Worm (Caenorhabditis elegans) whole organism, midembryonic: ENCODE data around the gene rpn-6.1.

Experiments
- T22C8.4 ChIP-seq: fragments of 200-800 bp; sonication (Bioruptor generic); IDR thresholded peaks from 2 replicates; pipeline ENCODE4 v1.3.6; 2022; ENCODE audit warnings: missing genetic modification characterization, missing compliant biosample characterization
- cog-1 ChIP-seq: sonication (generic microtip); optimal IDR thresholded peaks from 2 replicates; lab custom pipeline; 2016; ENCODE audit warnings: missing genetic modification characterization, missing compliant biosample characterization
- flt-1 ChIP-seq: fragments of 200-800 bp; sonication (Bioruptor generic); IDR thresholded peaks from 2 replicates; pipeline ENCODE4 v1.3.6; 2022; ENCODE audit warnings: missing genetic modification characterization, missing compliant biosample characterization
- klf-2 ChIP-seq: fragments of 200-800 bp; sonication (Bioruptor generic); conservative IDR thresholded peaks from 2 replicates; pipeline ENCODE4 v1.3.6; 2022; ENCODE audit warnings: missing genetic modification reagents, missing genetic modification characterization, missing compliant biosample characterization
- med-1 ChIP-seq: sonication (generic microtip); optimal IDR thresholded peaks from 2 replicates; lab custom pipeline; 2017; ENCODE audit warnings: missing genetic modification characterization, mild to moderate bottlenecking, missing compliant biosample characterization, antibody characterized with exemption, missing genetic modification reagents; ENCODE audit not compliant: insufficient read depth
- ref-1 ChIP-seq: fragments of 200-800 bp; sonication (Bioruptor generic); conservative IDR thresholded peaks from 2 replicates; pipeline ENCODE4 v1.3.6; 2022; ENCODE audit warnings: missing genetic modification reagents, missing genetic modification characterization, missing compliant biosample characterization
- tab-1 ChIP-seq: fragments of 200-800 bp; sonication (Bioruptor generic); IDR thresholded peaks from 2 replicates; pipeline ENCODE4 v1.3.6; 2022; ENCODE audit warnings: missing genetic modification characterization, missing compliant biosample characterization
- ztf-23 ChIP-seq: fragments of 200-800 bp; sonication (Bioruptor generic); IDR thresholded peaks from 2 replicates; pipeline ENCODE4 v1.3.6; 2022; ENCODE audit warnings: missing genetic modification reagents, missing genetic modification characterization, missing compliant biosample characterization
- ztf-29 ChIP-seq: fragments of 200-800 bp; sonication (Bioruptor generic); IDR thresholded peaks from 2 replicates; pipeline ENCODE4 v1.3.6; 2022; ENCODE audit warnings: missing genetic modification reagents, missing genetic modification characterization, missing compliant biosample characterization

The rpn-6.1 gene

ce11 chrIII:6961937-6962504 lies at the start of gene rpn-6.1, which contains the start of gene F57B9.1:
TSS of gene rpn-6.1 (minus strand) at chrIII:6962001.
TSS of gene F57B9.1 (plus strand) at chrIII:6962090.
- TF ChIP-seq tab-1 = no peak
- no peak for TF ChIP-seq med-1 (GFP tag; lab: Kevin White, UChicago)
- TF ChIP-seq ztf-29 = no peak
- TF ChIP-seq ref-1 = no peak
- TF ChIP-seq ztf-23 (GFP tag; lab: Robert Waterston, UW) = no peak
- TF ChIP-seq cog-1 (tag; lab: Kevin White, UChicago) = no peak

- no peak for TF ChIP-seq cog-1 (tag; lab: Kevin White, UChicago)
These were observed 47.0 kb upstream of the rpn-6.1 start, which contains the start of gene lgc-38 for ce11 chrIII:7008836-7009235. TSS of gene lgc-38 (plus strand) at chrIII:7009136.

DNA sequence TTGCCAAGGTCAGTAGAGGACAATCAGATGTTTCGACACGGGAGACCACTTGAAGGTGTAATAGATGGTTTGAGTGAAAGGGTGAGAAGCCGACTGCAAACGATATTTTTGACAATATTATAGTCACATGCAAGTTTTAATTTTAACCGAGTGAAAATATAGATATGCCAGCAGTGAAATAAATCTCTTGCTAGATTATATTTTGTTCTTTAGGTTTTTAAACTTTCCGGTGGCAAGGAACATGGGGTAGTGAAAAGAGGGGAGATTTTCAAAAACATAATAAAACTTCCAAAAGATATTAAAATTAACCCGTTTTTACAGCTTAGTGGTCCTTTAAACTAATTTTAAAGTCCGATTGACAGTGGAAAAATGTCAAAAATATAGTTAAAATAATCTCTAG lies 43.5 kb upstream of the rpn-6.1 start, which contains the start of gene C06E8.5:
C06E8.5 (minus strand) TSS at position 101 of the 400 bp plus-strand sequence.
- TF ChIP-seq med-1 (GFP tag; lab: Kevin White, UChicago) (no peak), ref-1 (no peak), klf-2 (GFP tag; lab: Robert Waterston, UW) (no peak), tab-1 (no peak), ztf-29 (no peak), ztf-23 (GFP tag; lab: Robert Waterston, UW) (no peak), cog-1 (tag; lab: Kevin White, UChicago) (no peak), T22C8.4 (GFP tag; lab: Robert Waterston, UW) (no peak), flt-1 (no peak)

ce11 chrIII:7002143-7002542 lies 40.3 kb upstream of the rpn-6.1 start:
- no peak for TF ChIP-seq flt-1
- TF ChIP-seq ztf-23 (GFP tag; lab: Robert Waterston, UW) = no peak
- no peak for TF ChIP-seq tab-1
- TF ChIP-seq klf-2 (GFP tag; lab: Robert Waterston, UW) = no peak
- TF ChIP-seq ztf-29 = no peak
- no peak for TF ChIP-seq ref-1
- no peak for TF ChIP-seq T22C8.4 (GFP tag; lab: Robert Waterston, UW)
- no peak for TF ChIP-seq cog-1 (tag; lab: Kevin White, UChicago)
- TF ChIP-seq med-1 (GFP tag; lab: Kevin White, UChicago) = no peak

ce11 chrIII:6993179-6993578 lies 31.4 kb upstream of the rpn-6.1 start:
- TF ChIP-seq flt-1 (no peak), tab-1 (no peak), ztf-23 (GFP tag; lab: Robert Waterston, UW) (no peak), ztf-29 (no peak), cog-1 (tag; lab: Kevin White, UChicago) (no peak), med-1 (GFP tag; lab: Kevin White, UChicago) (no peak), klf-2 (GFP tag; lab: Robert Waterston, UW) (no peak), T22C8.4 (GFP tag; lab: Robert Waterston, UW) (no peak), ref-1 (no peak)

DNA sequence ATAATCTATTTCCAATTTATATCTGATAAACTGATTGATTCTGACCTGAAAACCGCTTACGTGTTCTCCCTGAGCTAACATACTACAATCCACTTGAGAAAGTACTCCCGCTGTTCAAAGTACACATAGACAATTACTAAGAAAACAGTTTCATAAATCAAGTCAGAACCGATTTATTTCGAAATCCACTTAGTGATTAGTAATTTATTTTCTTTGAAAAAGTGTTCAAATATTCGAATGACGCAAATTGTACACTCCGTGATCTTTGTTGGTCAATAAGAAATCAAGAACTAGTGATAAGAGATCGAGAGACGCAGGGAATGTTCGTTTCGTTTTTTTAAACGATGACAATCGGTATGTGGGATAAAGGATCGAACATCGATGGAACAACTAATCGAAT lies 30.7 kb upstream of the rpn-6.1 start:
- TF ChIP-seq med-1 (GFP tag; lab: Kevin White, UChicago) (no peak), flt-1 (no peak), ztf-23 (GFP tag; lab: Robert Waterston, UW) (no peak), klf-2 (GFP tag; lab: Robert Waterston, UW) (no peak), ztf-29 (no peak), cog-1 (tag; lab: Kevin White, UChicago) (no peak), tab-1 (no peak), ref-1 (no peak), T22C8.4 (GFP tag; lab: Robert Waterston, UW) (no peak)

- TF ChIP-seq cog-1 (tag; lab: Kevin White, UChicago) (no peak), ztf-29 (no peak), klf-2 (GFP tag; lab: Robert Waterston, UW) (no peak), ztf-23 (GFP tag; lab: Robert Waterston, UW) (no peak), med-1 (GFP tag; lab: Kevin White, UChicago) (no peak), T22C8.4 (GFP tag; lab: Robert Waterston, UW) (no peak), flt-1 (no peak), tab-1 (no peak), ref-1 (no peak)
These were observed 29.7 kb upstream of the rpn-6.1 start for ce11 chrIII:6991465-6991864.

DNA sequence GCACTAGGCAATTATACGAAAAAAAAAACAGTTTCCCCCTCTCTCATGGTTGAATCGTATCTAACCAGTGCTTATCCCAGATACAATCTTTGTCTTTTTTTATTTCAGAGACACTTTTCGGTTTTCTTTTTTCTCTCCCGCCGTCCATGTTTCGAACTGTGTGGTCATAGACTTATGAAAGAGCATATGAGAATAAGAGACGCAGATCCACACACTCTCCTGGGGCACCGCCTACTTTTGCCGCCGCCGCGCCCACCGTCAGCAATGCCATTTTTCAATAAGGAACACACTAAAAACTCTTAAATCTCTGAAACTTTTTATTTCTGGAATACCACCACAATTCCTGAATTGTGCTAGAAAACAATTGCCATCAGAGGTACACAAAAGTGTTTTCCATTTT lies 28.1 kb upstream of the rpn-6.1 start, which contains the start of gene prk-1:
prk-1 (plus strand) TSS at position 269 of the 400 bp plus-strand sequence.
- TF ChIP-seq ref-1 = no peak
- no peak for TF ChIP-seq klf-2 (GFP tag; lab: Robert Waterston, UW)

ce11 chrIII:6989201-6989600 lies 27.4 kb upstream of the rpn-6.1 start:
- no peak for TF ChIP-seq ztf-29
- TF ChIP-seq ref-1 = no peak
- no peak for TF ChIP-seq klf-2 (GFP tag; lab: Robert Waterston, UW)
- no peak for TF ChIP-seq flt-1
- no peak for TF ChIP-seq med-1 (GFP tag; lab: Kevin White, UChicago)
- no peak for TF ChIP-seq T22C8.4 (GFP tag; lab: Robert Waterston, UW)
- no peak for TF ChIP-seq tab-1
- TF ChIP-seq cog-1 (tag; lab: Kevin White, UChicago) = no peak
- TF ChIP-seq ztf-23 (GFP tag; lab: Robert Waterston, UW) = no peak

DNA sequence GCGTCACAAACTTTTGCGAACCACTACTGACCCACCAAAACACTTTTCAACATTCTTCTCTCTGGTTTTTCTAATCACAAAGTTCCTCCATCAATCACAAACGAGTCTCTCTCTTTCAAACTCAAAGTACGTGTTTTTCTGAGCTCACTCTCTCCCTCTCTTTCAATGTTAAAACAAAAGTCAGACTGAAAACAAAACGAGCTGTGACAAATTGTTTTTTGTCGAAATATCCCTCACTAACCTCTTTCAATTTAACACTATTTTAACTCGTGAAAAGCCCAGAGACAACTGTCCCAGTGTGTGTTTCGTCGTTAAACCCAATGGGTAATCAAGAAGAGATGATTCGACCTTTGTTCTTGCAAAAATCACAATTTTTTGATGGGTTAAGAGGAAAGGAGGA lies 26.3 kb upstream of the rpn-6.1 start:
- TF ChIP-seq med-1 (GFP tag; lab: Kevin White, UChicago) = no peak
- TF ChIP-seq cog-1 (tag; lab: Kevin White, UChicago) = no peak
- no peak for TF ChIP-seq ref-1
- no peak for TF ChIP-seq flt-1
- TF ChIP-seq ztf-23 (GFP tag; lab: Robert Waterston, UW) = no peak
- TF ChIP-seq T22C8.4 (GFP tag; lab: Robert Waterston, UW) = no peak
- no peak for TF ChIP-seq klf-2 (GFP tag; lab: Robert Waterston, UW)
- no peak for TF ChIP-seq ztf-29
- no peak for TF ChIP-seq tab-1
